Worm (Caenorhabditis elegans) whole organism, young adult: ENCODE measurements around the gene mup-4.
A peak's percentile ranks its signal among the peaks of the same experiment; 100 is the strongest.

Source experiments
- B0035.1 ChIP-seq: sonication (generic microtip); optimal IDR thresholded peaks from 2 replicates; lab custom pipeline; 2016; ENCODE audit warnings: missing genetic modification characterization, mild to moderate bottlenecking, missing compliant biosample characterization, missing genotype, missing genetic modification reagents
- B0336.3 ChIP-seq: fragments of 200-800 bp; sonication (Bioruptor generic); IDR thresholded peaks from 2 replicates; pipeline ENCODE4 v1.3.6; 2022; ENCODE audit warnings: missing genetic modification characterization, missing compliant biosample characterization
- D2030.7 ChIP-seq: fragments of 200-800 bp; sonication (Bioruptor generic); IDR thresholded peaks from 2 replicates; pipeline ENCODE4 v1.3.6; 2022; ENCODE audit warnings: missing genetic modification reagents, missing genetic modification characterization, missing compliant biosample characterization
- F10E7.11 ChIP-seq: sonication (generic microtip); optimal IDR thresholded peaks from 2 replicates; lab custom pipeline; 2017; ENCODE audit warnings: mild to moderate bottlenecking, missing genetic modification characterization, moderate library complexity, missing compliant biosample characterization
- F23B12.7 ChIP-seq: sonication (generic microtip); optimal IDR thresholded peaks from 2 replicates; lab custom pipeline; 2017; ENCODE audit warnings: missing genetic modification characterization, mild to moderate bottlenecking, missing compliant biosample characterization, antibody characterized with exemption, moderate library complexity; ENCODE audit not compliant: insufficient read depth
- F37B4.10 ChIP-seq: fragments of 200-800 bp; sonication (Bioruptor generic); IDR thresholded peaks from 2 replicates; pipeline ENCODE4 v1.3.6; 2022; ENCODE audit warnings: missing genetic modification characterization, missing compliant biosample characterization
- K11D2.4 ChIP-seq: fragments of 200-800 bp; sonication (Bioruptor generic); IDR thresholded peaks from 2 replicates; pipeline ENCODE4 v1.3.6; 2022; ENCODE audit warnings: missing genetic modification reagents, missing genetic modification characterization, missing compliant biosample characterization
- K12H6.12 ChIP-seq: fragments of 200-800 bp; sonication (Bioruptor generic); optimal IDR thresholded peaks from 2 replicates; lab custom pipeline; 2018; ENCODE audit warnings: mild to moderate bottlenecking, missing genetic modification characterization, missing compliant biosample characterization
- T26A5.8 ChIP-seq: sonication (generic microtip); optimal IDR thresholded peaks from 2 replicates; lab custom pipeline; 2016; ENCODE audit warnings: missing genetic modification characterization, missing compliant biosample characterization
- Y53G8AR.9 ChIP-seq: fragments of 200-800 bp; sonication (Bioruptor generic); conservative IDR thresholded peaks from 2 replicates; pipeline ENCODE4 v1.3.6; 2022; ENCODE audit warnings: missing genetic modification reagents, missing genetic modification characterization, missing compliant biosample characterization
- Y56A3A.18 ChIP-seq: fragments of 200-800 bp; sonication (Bioruptor generic); IDR thresholded peaks from 2 replicates; pipeline ENCODE4 v1.3.6; 2022; ENCODE audit warnings: missing genetic modification reagents, missing genetic modification characterization, missing compliant biosample characterization
- Y79H2A.3 ChIP-seq: fragments of 200-800 bp; sonication (Bioruptor generic); conservative IDR thresholded peaks from 2 replicates; pipeline ENCODE4 v1.3.6; 2022; ENCODE audit warnings: missing genetic modification reagents, missing genetic modification characterization, missing compliant biosample characterization
- ZK185.1 ChIP-seq: sonication (generic microtip); optimal IDR thresholded peaks from 2 replicates; lab custom pipeline; 2016; ENCODE audit warnings: mild to moderate bottlenecking, missing genetic modification characterization, missing compliant biosample characterization; ENCODE audit not compliant: poor library complexity, severe bottlenecking
- aptf-3 ChIP-seq: fragments of 200-800 bp; sonication (Bioruptor generic); IDR thresholded peaks from 2 replicates; pipeline ENCODE4 v1.3.6; 2022; ENCODE audit warnings: missing genetic modification characterization, missing compliant biosample characterization
- athp-1 ChIP-seq: sonication (generic microtip); optimal IDR thresholded peaks from 2 replicates; lab custom pipeline; 2017; ENCODE audit warnings: mild to moderate bottlenecking, missing genetic modification characterization, missing compliant biosample characterization
- attf-5 ChIP-seq: fragments of 200-800 bp; sonication (Bioruptor generic); optimal IDR thresholded peaks from 2 replicates; lab custom pipeline; 2018; ENCODE audit warnings: mild to moderate bottlenecking, missing genetic modification characterization, missing compliant biosample characterization
- ccch-3 ChIP-seq: fragments of 200-800 bp; sonication (Bioruptor generic); optimal IDR thresholded peaks from 2 replicates; lab custom pipeline; 2018; ENCODE audit warnings: mild to moderate bottlenecking, missing genetic modification characterization, missing compliant biosample characterization
- ceh-40 ChIP-seq: fragments of 200-800 bp; sonication (Bioruptor generic); IDR thresholded peaks from 2 replicates; pipeline ENCODE4 v1.3.6; 2022; ENCODE audit warnings: missing genetic modification characterization, missing compliant biosample characterization
- die-1 ChIP-seq: sonication (generic microtip); optimal IDR thresholded peaks from 2 replicates; lab custom pipeline; 2016; ENCODE audit warnings: missing genotype, mild to moderate bottlenecking, missing genetic modification characterization, missing compliant biosample characterization
- egl-18 ChIP-seq: fragments of 200-800 bp; sonication (Bioruptor generic); IDR thresholded peaks from 2 replicates; pipeline ENCODE4 v1.3.6; 2022; ENCODE audit warnings: missing genetic modification reagents, missing genetic modification characterization, missing compliant biosample characterization
- gei-17 ChIP-seq: fragments of 200-800 bp; sonication (Bioruptor generic); optimal IDR thresholded peaks from 2 replicates; lab custom pipeline; 2018; ENCODE audit warnings: mild to moderate bottlenecking, missing genetic modification characterization, missing compliant biosample characterization
- hmg-1.2 ChIP-seq: fragments of 200-800 bp; sonication (Bioruptor generic); IDR thresholded peaks from 2 replicates; pipeline ENCODE4 v1.3.6; 2022; ENCODE audit warnings: missing genetic modification reagents, missing genetic modification characterization, missing compliant biosample characterization
- hsf-1 ChIP-seq: fragments of 200-800 bp; sonication (Bioruptor generic); IDR thresholded peaks from 2 replicates; pipeline ENCODE4 v1.3.6; 2022; ENCODE audit warnings: missing genetic modification reagents, missing genetic modification characterization, missing compliant biosample characterization
- let-607 ChIP-seq, 2 experiments: fragments of 200-800 bp in 1 of 2; sonication (Bioruptor generic) in 1 of 2; sonication (generic microtip) in 1 of 2; optimal IDR thresholded peaks; 2 replicates each; lab custom pipeline; 2016 to 2018; ENCODE audit warnings: mild to moderate bottlenecking in 2 of 2, missing compliant biosample characterization in 2 of 2, missing genetic modification characterization in 2 of 2, moderate library complexity in 2 of 2, missing genotype in 1 of 2
- lsl-1 ChIP-seq: fragments of 200-800 bp; sonication (Bioruptor generic); optimal IDR thresholded peaks from 2 replicates; lab custom pipeline; 2018; ENCODE audit warnings: mild to moderate bottlenecking, missing genetic modification characterization, moderate library complexity, missing compliant biosample characterization
- lsy-27 ChIP-seq: sonication (generic microtip); optimal IDR thresholded peaks from 2 replicates; lab custom pipeline; 2017; ENCODE audit warnings: missing genetic modification characterization, mild to moderate bottlenecking, missing compliant biosample characterization, antibody characterized with exemption, missing genotype, borderline replicate concordance; ENCODE audit not compliant: insufficient read depth
- madf-10 ChIP-seq: sonication (generic microtip); optimal IDR thresholded peaks from 2 replicates; lab custom pipeline; 2016; ENCODE audit warnings: mild to moderate bottlenecking, missing genetic modification characterization, missing compliant biosample characterization
- madf-6 ChIP-seq: fragments of 200-800 bp; sonication (Bioruptor generic); IDR thresholded peaks from 2 replicates; pipeline ENCODE4 v1.3.6; 2022; ENCODE audit warnings: missing genetic modification reagents, missing genetic modification characterization, missing compliant biosample characterization
- madf-8 ChIP-seq: fragments of 200-800 bp; sonication (Bioruptor generic); conservative IDR thresholded peaks from 2 replicates; pipeline ENCODE4 v1.3.6; 2022; ENCODE audit warnings: missing genetic modification reagents, missing genetic modification characterization, missing compliant biosample characterization
- mcd-1 ChIP-seq: fragments of 200-800 bp; sonication (Bioruptor generic); IDR thresholded peaks from 2 replicates; pipeline ENCODE4 v1.3.6; 2022; ENCODE audit warnings: missing genetic modification reagents, missing genetic modification characterization, missing compliant biosample characterization
- nfyb-1 ChIP-seq: fragments of 200-800 bp; sonication (Bioruptor generic); IDR thresholded peaks from 2 replicates; pipeline ENCODE4 v1.3.6; 2022; ENCODE audit warnings: missing genetic modification reagents, missing genetic modification characterization, missing compliant biosample characterization
- nhr-120 ChIP-seq: fragments of 200-800 bp; sonication (Bioruptor generic); IDR thresholded peaks from 2 replicates; pipeline ENCODE4 v1.3.6; 2022; ENCODE audit warnings: missing genetic modification characterization, missing compliant biosample characterization
- nhr-80 ChIP-seq: sonication (generic microtip); optimal IDR thresholded peaks from 2 replicates; lab custom pipeline; 2016; ENCODE audit warnings: missing genetic modification characterization, missing compliant biosample characterization
- nhr-90 ChIP-seq: sonication (generic microtip); optimal IDR thresholded peaks from 2 replicates; lab custom pipeline; 2016; ENCODE audit warnings: missing genotype, mild to moderate bottlenecking, missing genetic modification characterization, missing compliant biosample characterization
- pbrm-1 ChIP-seq: fragments of 200-800 bp; sonication (Bioruptor generic); IDR thresholded peaks from 2 replicates; pipeline ENCODE4 v1.3.6; 2022; ENCODE audit warnings: missing genetic modification reagents, missing genetic modification characterization, missing compliant biosample characterization
- pha-4 ChIP-seq: fragments of 150-350 bp; sonication (generic microtip); optimal IDR thresholded peaks from 2 replicates; lab custom pipeline; 2014; ENCODE audit warnings: missing biosample characterization, missing genetic modification reagents, missing genetic modification characterization
- rcor-1 ChIP-seq: fragments of 200-800 bp; sonication (Bioruptor generic); IDR thresholded peaks from 2 replicates; pipeline ENCODE4 v1.3.6; 2022; ENCODE audit warnings: missing genetic modification reagents, missing genetic modification characterization, missing compliant biosample characterization
- sea-2 ChIP-seq: fragments of 200-800 bp; sonication (Bioruptor generic); IDR thresholded peaks from 2 replicates; pipeline ENCODE4 v1.3.6; 2022; ENCODE audit warnings: missing genetic modification characterization, missing compliant biosample characterization
- snpc-1.1 ChIP-seq: sonication (generic microtip); optimal IDR thresholded peaks from 2 replicates; lab custom pipeline; 2017; ENCODE audit warnings: missing genetic modification characterization, mild to moderate bottlenecking, missing compliant biosample characterization, antibody characterized with exemption, moderate library complexity, missing genotype, missing genetic modification reagents; ENCODE audit not compliant: insufficient read depth
- snpc-1.3 ChIP-seq: sonication (generic microtip); optimal IDR thresholded peaks from 2 replicates; lab custom pipeline; 2017; ENCODE audit warnings: missing genetic modification characterization, mild to moderate bottlenecking, missing compliant biosample characterization, antibody characterized with exemption, moderate library complexity, missing genotype, missing genetic modification reagents; ENCODE audit not compliant: insufficient read depth
- tlf-1 ChIP-seq: fragments of 200-800 bp; sonication (Bioruptor generic); optimal IDR thresholded peaks from 2 replicates; lab custom pipeline; 2018; ENCODE audit warnings: mild to moderate bottlenecking, missing genetic modification characterization, missing compliant biosample characterization
- unc-130 ChIP-seq: sonication (generic microtip); optimal IDR thresholded peaks from 2 replicates; lab custom pipeline; 2016; ENCODE audit warnings: missing genetic modification reagents, missing genetic modification characterization, missing compliant biosample characterization
- unc-62 ChIP-seq: fragments of 150-350 bp; optimal IDR thresholded peaks from 2 replicates; lab custom pipeline; 2014; ENCODE audit warnings: missing biosample characterization, missing genetic modification reagents, missing genetic modification characterization
- zfh-2 ChIP-seq: fragments of 200-800 bp; sonication (Bioruptor generic); conservative IDR thresholded peaks from 2 replicates; pipeline ENCODE4 v1.3.6; 2022; ENCODE audit warnings: missing genetic modification reagents, missing genetic modification characterization, missing compliant biosample characterization
- ztf-22 ChIP-seq: fragments of 200-800 bp; sonication (Bioruptor generic); optimal IDR thresholded peaks from 2 replicates; lab custom pipeline; 2018; ENCODE audit warnings: mild to moderate bottlenecking, missing genetic modification characterization, moderate library complexity, missing compliant biosample characterization
- ztf-26 ChIP-seq: sonication (generic microtip); optimal IDR thresholded peaks from 2 replicates; lab custom pipeline; 2017; ENCODE audit warnings: missing genetic modification characterization, missing compliant biosample characterization
- ztf-28 ChIP-seq: fragments of 200-800 bp; sonication (Bioruptor generic); IDR thresholded peaks from 2 replicates; pipeline ENCODE4 v1.3.6; 2022; ENCODE audit warnings: missing genetic modification reagents, missing genetic modification characterization, missing compliant biosample characterization

The mup-4 gene

ce11 chrIII:7498346-7498745 lies 9.4 kb upstream of the mup-4 start (continued):
- peak; percentile 52 for TF ChIP-seq ztf-26 (tag; lab: Kevin White, UChicago)
- peak; percentile 30 for TF ChIP-seq unc-130
- TF ChIP-seq madf-10 (tag; lab: Kevin White, UChicago) = peak; percentile 84
- peak; percentile 75 for TF ChIP-seq rcor-1 (GFP tag; lab: Robert Waterston, UW)
- peak; percentile 77 for TF ChIP-seq F23B12.7
- TF ChIP-seq ztf-22 = peak; percentile 24
- peak; percentile 87 for TF ChIP-seq hmg-1.2 (GFP tag; lab: Robert Waterston, UW)
- TF ChIP-seq nhr-80 = peak; percentile 99

ce11 chrIII:7497782-7498266 lies 8.9 kb upstream of the mup-4 start, which contains the start of gene cgh-1:
Gene cgh-1 (minus strand): TSS chrIII:7497832.
- TF ChIP-seq let-607 (tag; optimal IDR thresholded peaks at IDR 0.05; lab: Kevin White, UChicago) (no peak), K11D2.4 (no peak), sea-2 (GFP tag; lab: Robert Waterston, UW) (no peak), attf-5 (GFP tag; lab: Kevin White, UChicago) (no peak), pha-4 (tag; lab: Kevin White, UChicago) (no peak), ztf-28 (GFP tag; lab: Robert Waterston, UW) (no peak), zfh-2 (no peak), tlf-1 (no peak), F10E7.11 (no peak), mcd-1 (GFP tag; lab: Robert Waterston, UW) (no peak), madf-6 (GFP tag; lab: Robert Waterston, UW) (no peak; the same call in 1 of the 2 replicates), madf-8 (GFP tag; lab: Robert Waterston, UW) (no peak), hsf-1 (GFP tag; lab: Robert Waterston, UW) (no peak), D2030.7 (GFP tag; lab: Robert Waterston, UW) (0 out of 2 replicates have a peak, but pooled peaks have one; percentile 12), B0336.3 (peak; percentile 50; the same call in 1 of the 2 replicates), nfyb-1 (peak; percentile 15; the same call in 1 of the 2 replicates), ceh-40 (GFP tag; lab: Robert Waterston, UW) (peak; percentile 28; the same call in 1 of the 2 replicates), Y53G8AR.9 (GFP tag; lab: Robert Waterston, UW) (no peak), snpc-1.3 (tag; lab: Kevin White, UChicago) (no peak), pbrm-1 (GFP tag; lab: Robert Waterston, UW) (0 out of 2 replicates have a peak, but pooled peaks have one; percentile 15), ccch-3 (GFP tag; lab: Kevin White, UChicago) (no peak), ZK185.1 (tag; lab: Kevin White, UChicago) (no peak), Y56A3A.18 (GFP tag; lab: Robert Waterston, UW) (no peak), F37B4.10 (no peak), lsy-27 (tag; lab: Kevin White, UChicago) (no peak), K12H6.12 (tag; lab: Kevin White, UChicago) (no peak), unc-62 (no peak), egl-18 (GFP tag; lab: Robert Waterston, UW) (no peak), athp-1 (tag; lab: Kevin White, UChicago) (no peak), gei-17 (no peak), snpc-1.1 (tag; lab: Kevin White, UChicago) (no peak), nhr-120 (no peak), Y79H2A.3 (no peak), T26A5.8 (tag; lab: Kevin White, UChicago) (no peak), die-1 (no peak), aptf-3 (GFP tag; lab: Robert Waterston, UW) (0 out of 2 replicates have a peak, but pooled peaks have one; percentile 12), lsl-1 (GFP tag; lab: Kevin White, UChicago) (peak; percentile 7), nhr-90 (tag; lab: Kevin White, UChicago) (no peak), B0035.1 (tag; lab: Kevin White, UChicago) (no peak), nhr-80 (no peak)
